Fruit fly (Drosophila melanogaster) whole organism, embryonic: ENCODE data around the gene Cow.

Source experiments
- CG10209 ChIP-seq: fragments of 200-800 bp; sonication (Bioruptor generic); optimal IDR thresholded peaks from 3 replicates; lab custom pipeline; 2017; ENCODE audit warnings: missing biosample characterization, mild to moderate bottlenecking, missing genetic modification characterization, missing genetic modification reagents
- CG10654 ChIP-seq: fragments of 200-800 bp; sonication (Bioruptor generic); optimal IDR thresholded peaks from 2 replicates; lab custom pipeline; 2016; ENCODE audit warnings: missing biosample characterization, missing genetic modification characterization
- CG12236 ChIP-seq: fragments of 200-800 bp; sonication (Bioruptor generic); optimal IDR thresholded peaks from 2 replicates; lab custom pipeline; 2016; ENCODE audit warnings: missing biosample characterization, missing genetic modification characterization
- CG12391 ChIP-seq: fragments of 200-800 bp; sonication (Bioruptor generic); optimal IDR thresholded peaks from 3 replicates; lab custom pipeline; 2018; ENCODE audit warnings: missing biosample characterization, mild to moderate bottlenecking, missing genetic modification characterization, moderate library complexity
- CG12744 ChIP-seq: fragments of 200-800 bp; sonication (Bioruptor generic); optimal IDR thresholded peaks from 2 replicates; lab custom pipeline; 2016; ENCODE audit warnings: missing biosample characterization, missing genetic modification characterization
- CG13775 ChIP-seq: fragments of 200-800 bp; sonication (Bioruptor generic); optimal IDR thresholded peaks from 3 replicates; lab custom pipeline; 2017; ENCODE audit warnings: missing biosample characterization, mild to moderate bottlenecking, missing genetic modification characterization
- CG14860 ChIP-seq: fragments of 200-800 bp; sonication (Bioruptor generic); IDR thresholded peaks from 3 replicates; pipeline ENCODE4 v1.3.6; 2022; ENCODE audit warnings: missing biosample characterization, missing genetic modification characterization; ENCODE audit not compliant: partially characterized antibody
- CG15514 ChIP-seq: fragments of 200-800 bp; sonication (Bioruptor generic); optimal IDR thresholded peaks from 3 replicates; lab custom pipeline; 2017; ENCODE audit warnings: missing biosample characterization, missing genetic modification characterization, mild to moderate bottlenecking, moderate library complexity, missing genetic modification reagents
- CG17359 ChIP-seq: fragments of 200-800 bp; sonication (Bioruptor generic); optimal IDR thresholded peaks from 3 replicates; lab custom pipeline; 2018; ENCODE audit warnings: missing biosample characterization, mild to moderate bottlenecking, missing genetic modification characterization, moderate library complexity
- CG18262 ChIP-seq: fragments of 200-800 bp; optimal IDR thresholded peaks from 3 replicates; lab custom pipeline; 2019; ENCODE audit warnings: missing biosample characterization, mild to moderate bottlenecking, missing genetic modification characterization, moderate library complexity
- CG2120 ChIP-seq: fragments of 200-800 bp; sonication (Bioruptor generic); optimal IDR thresholded peaks from 3 replicates; lab custom pipeline; 2016; ENCODE audit warnings: missing biosample characterization, missing genetic modification characterization
- CG2202 ChIP-seq: fragments of 200-800 bp; sonication (Bioruptor generic); optimal IDR thresholded peaks from 2 replicates; lab custom pipeline; 2018; ENCODE audit warnings: missing biosample characterization, mild to moderate bottlenecking, missing genetic modification characterization
- CG30020 ChIP-seq: fragments of 200-800 bp; optimal IDR thresholded peaks from 2 replicates; lab custom pipeline; 2019; ENCODE audit warnings: missing biosample characterization, mild to moderate bottlenecking, missing genetic modification characterization, moderate library complexity
- CG3065 ChIP-seq: fragments of 200-800 bp; sonication (Bioruptor generic); optimal IDR thresholded peaks from 2 replicates; lab custom pipeline; 2016; ENCODE audit warnings: missing biosample characterization, missing genetic modification characterization
- CG32772 ChIP-seq: fragments of 200-800 bp; sonication (Bioruptor generic); IDR thresholded peaks from 2 replicates; pipeline ENCODE4 v1.3.6; 2022; ENCODE audit warnings: missing biosample characterization, missing genetic modification characterization
- CG33557 ChIP-seq: fragments of 200-800 bp; sonication (Bioruptor generic); optimal IDR thresholded peaks from 2 replicates; lab custom pipeline; 2019; ENCODE audit warnings: missing biosample characterization, mild to moderate bottlenecking, missing genetic modification characterization, moderate library complexity
- CG8290 ChIP-seq, 3 experiments: fragments of 200-800 bp; sonication (Bioruptor generic); optimal IDR thresholded peaks; 2 replicates each; lab custom pipeline; 2016 to 2019; ENCODE audit warnings: missing biosample characterization in 3 of 3, missing genetic modification characterization in 3 of 3, mild to moderate bottlenecking in 2 of 3, moderate library complexity in 1 of 3
- CG8924 ChIP-seq: fragments of 200-800 bp; optimal IDR thresholded peaks from 3 replicates; lab custom pipeline; 2019; ENCODE audit warnings: missing biosample characterization, mild to moderate bottlenecking, missing genetic modification characterization, moderate library complexity
- CTCF ChIP-seq: fragments of 200-800 bp; sonication (Bioruptor generic); optimal IDR thresholded peaks from 2 replicates; lab custom pipeline; 2017; ENCODE audit warnings: missing biosample characterization, mild to moderate bottlenecking, missing genetic modification characterization, moderate library complexity
- D19B ChIP-seq: fragments of 200-800 bp; sonication (Bioruptor generic); optimal IDR thresholded peaks from 2 replicates; lab custom pipeline; 2017; ENCODE audit warnings: missing biosample characterization, mild to moderate bottlenecking, missing genetic modification characterization
- Dad ChIP-seq: fragments of 200-800 bp; sonication (Bioruptor generic); optimal IDR thresholded peaks from 3 replicates; lab custom pipeline; 2016; ENCODE audit warnings: missing biosample characterization, missing genetic modification characterization
- Dfd ChIP-seq, 2 experiments: fragments of >200 bp; optimal IDR thresholded peaks; 2 replicates each; lab custom pipeline; 2017; ENCODE audit warnings: missing biosample characterization in 2 of 2, missing genetic modification characterization in 2 of 2
- Ets65A ChIP-seq: fragments of 200-800 bp; sonication (Bioruptor generic); peaks from one replicate; lab custom pipeline; 2016; ENCODE audit warnings: missing biosample characterization, missing genetic modification characterization
- Ets97D ChIP-seq: fragments of 200-800 bp; sonication (Bioruptor generic); optimal IDR thresholded peaks from 3 replicates; lab custom pipeline; 2016; ENCODE audit warnings: missing biosample characterization, missing genetic modification characterization
- HmgD ChIP-seq: fragments of 200-800 bp; sonication (Bioruptor generic); optimal IDR thresholded peaks from 3 replicates; lab custom pipeline; 2016; ENCODE audit warnings: missing biosample characterization, missing genetic modification characterization
- MBD-R2 ChIP-seq: fragments of 200-800 bp; sonication (Bioruptor generic); IDR thresholded peaks from 2 replicates; pipeline ENCODE4 v1.3.6; 2022; ENCODE audit warnings: missing biosample characterization, missing genetic modification characterization
- MTF-1 ChIP-seq: fragments of 200-800 bp; sonication (Bioruptor generic); optimal IDR thresholded peaks from 2 replicates; lab custom pipeline; 2018; ENCODE audit warnings: missing biosample characterization, mild to moderate bottlenecking, missing genetic modification characterization, borderline replicate concordance
- Med ChIP-seq: fragments of 200-800 bp; sonication (Bioruptor generic); peaks from one replicate; lab custom pipeline; 2016; ENCODE audit warnings: missing biosample characterization, missing genetic modification characterization, mild to moderate bottlenecking, inconsistent platforms, moderate library complexity
- Spps ChIP-seq: fragments of 200-800 bp; sonication (Bioruptor generic); optimal IDR thresholded peaks from 2 replicates; lab custom pipeline; 2018; ENCODE audit warnings: missing biosample characterization, mild to moderate bottlenecking, missing genetic modification characterization
- ara ChIP-seq: fragments of 200-800 bp; sonication (Bioruptor generic); IDR thresholded peaks from 2 replicates; pipeline ENCODE4 v1.3.6; 2022; ENCODE audit warnings: missing biosample characterization, missing genetic modification characterization
- croc ChIP-seq: fragments of 200-800 bp; sonication (Bioruptor generic); conservative IDR thresholded peaks from 3 replicates; pipeline ENCODE4 v1.3.6; 2022; ENCODE audit warnings: missing biosample characterization, missing genetic modification characterization
- dysf ChIP-seq: fragments of 200-800 bp; sonication (Bioruptor generic); IDR thresholded peaks from 3 replicates; pipeline ENCODE4 v1.3.6; 2022; ENCODE audit warnings: missing biosample characterization, missing genetic modification characterization
- fd3F ChIP-seq: fragments of 200-800 bp; sonication (Bioruptor generic); optimal IDR thresholded peaks from 2 replicates; lab custom pipeline; 2018; ENCODE audit warnings: missing biosample characterization, mild to moderate bottlenecking, missing genetic modification characterization, moderate library complexity
- fd96Cb ChIP-seq: fragments of 200-800 bp; sonication (Bioruptor generic); optimal IDR thresholded peaks from 2 replicates; lab custom pipeline; 2018; ENCODE audit warnings: missing biosample characterization, mild to moderate bottlenecking, missing genetic modification characterization, moderate library complexity
- gcm2 ChIP-seq: fragments of 200-800 bp; sonication (Bioruptor generic); optimal IDR thresholded peaks from 2 replicates; lab custom pipeline; 2016; ENCODE audit warnings: missing biosample characterization, missing genetic modification characterization
- gem ChIP-seq: fragments of 200-800 bp; sonication (Bioruptor generic); optimal IDR thresholded peaks from 2 replicates; lab custom pipeline; 2019; ENCODE audit warnings: missing biosample characterization, mild to moderate bottlenecking, missing genetic modification characterization, moderate library complexity
- grn ChIP-seq: fragments of 200-800 bp; sonication (Bioruptor generic); optimal IDR thresholded peaks from 3 replicates; lab custom pipeline; 2017; ENCODE audit warnings: missing biosample characterization, missing genetic modification characterization
- odd ChIP-seq: fragments of 200-800 bp; sonication (Bioruptor generic); optimal IDR thresholded peaks from 2 replicates; lab custom pipeline; 2017; ENCODE audit warnings: missing biosample characterization, mild to moderate bottlenecking, missing genetic modification characterization
- prd ChIP-seq, 3 experiments: fragments of >200 bp in 2 of 3; fragments of 200-800 bp in 1 of 3; sonication (Bioruptor generic) in 1 of 3; optimal IDR thresholded peaks in 2 of 3; IDR thresholded peaks in 1 of 3; 2 replicates in 2 of 3; 3 replicates in 1 of 3; pipeline versions ENCODE4 v1.3.6 to Lab custom; 2017 to 2022; ENCODE audit warnings: missing biosample characterization in 1 of 3, missing genetic modification characterization in 1 of 3
- psq ChIP-seq: fragments of 200-800 bp; sonication (Bioruptor generic); optimal IDR thresholded peaks from 2 replicates; lab custom pipeline; 2017; ENCODE audit warnings: missing biosample characterization, missing genetic modification characterization
- row ChIP-seq: fragments of 200-800 bp; sonication (Bioruptor generic); IDR thresholded peaks from 3 replicates; pipeline ENCODE4 v1.3.6; 2022; ENCODE audit warnings: missing biosample characterization, missing genetic modification characterization
- sens ChIP-seq: fragments of 200-800 bp; sonication (Bioruptor generic); peaks from one replicate; lab custom pipeline; 2016; ENCODE audit warnings: missing biosample characterization, missing genetic modification characterization
- sqz ChIP-seq: fragments of 200-800 bp; sonication (Bioruptor generic); optimal IDR thresholded peaks from 3 replicates; lab custom pipeline; 2018; ENCODE audit warnings: missing biosample characterization, mild to moderate bottlenecking, missing genetic modification characterization
- tll ChIP-seq, 2 experiments: fragments of 200-800 bp in 1 of 2; fragments of >200 bp in 1 of 2; sonication (Bioruptor generic) in 1 of 2; optimal IDR thresholded peaks; 2 replicates each; lab custom pipeline; 2017 to 2019; ENCODE audit warnings: missing biosample characterization in 2 of 2, missing genetic modification characterization in 2 of 2, mild to moderate bottlenecking in 1 of 2, moderate library complexity in 1 of 2
- zfh1 ChIP-seq: fragments of 200-800 bp; sonication (Bioruptor generic); IDR thresholded peaks from 3 replicates; pipeline ENCODE4 v1.3.6; 2022; ENCODE audit warnings: missing biosample characterization, missing genetic modification characterization

Gene Cow

DNA sequence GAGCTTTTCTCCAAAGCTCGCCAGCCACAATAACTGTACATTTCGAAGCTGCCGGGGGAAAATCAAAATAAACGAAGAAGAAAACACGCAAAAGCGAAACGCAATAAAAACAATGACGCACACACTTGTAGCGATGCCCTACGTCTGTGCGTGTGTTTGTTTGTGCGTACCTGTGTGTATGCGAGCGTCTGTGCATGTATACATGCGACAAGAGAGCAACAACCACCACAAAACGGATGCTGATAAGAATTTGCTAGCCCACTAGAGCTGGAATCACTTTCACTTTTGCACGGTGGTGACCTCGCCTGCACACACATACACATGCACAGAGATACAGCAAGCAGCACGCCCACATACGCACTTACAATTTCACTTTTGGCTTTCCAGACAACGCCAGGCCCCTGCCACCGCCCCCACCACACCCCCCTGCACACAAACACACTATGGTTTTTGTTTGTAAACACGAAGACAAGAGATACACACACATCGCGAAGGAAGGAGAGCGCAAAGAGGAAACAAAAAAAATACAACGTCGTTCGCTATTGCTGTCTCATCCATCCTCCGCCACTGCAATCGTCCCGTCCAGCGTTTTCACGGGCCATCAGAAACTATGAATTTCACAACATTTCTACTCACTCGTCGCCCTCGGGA, 44.5 kb upstream of the Cow start (continued):
- no peak for TF ChIP-seq CG30020 (tag; lab: Kevin White, UChicago)
- TF ChIP-seq CG10654 (GFP tag; lab: Kevin White, UChicago): no peak
- peak; percentile 14 for TF ChIP-seq CG15514 (GFP tag; lab: Kevin White, UChicago)
- no peak for TF ChIP-seq CG14860 (GFP tag; lab: Robert Waterston, UW)
- no peak for TF ChIP-seq MTF-1 (GFP tag; lab: Kevin White, UChicago)
- no peak for TF ChIP-seq CG13775 (GFP tag; lab: Kevin White, UChicago)
- no peak for TF ChIP-seq CG12744 (GFP tag; lab: Kevin White, UChicago)
- peak; percentile 9 for TF ChIP-seq sqz (GFP tag; lab: Kevin White, UChicago)
- peak; percentile 98 for TF ChIP-seq psq (GFP tag; lab: Kevin White, UChicago)
- peak; percentile 12 for TF ChIP-seq Ets97D

DNA sequence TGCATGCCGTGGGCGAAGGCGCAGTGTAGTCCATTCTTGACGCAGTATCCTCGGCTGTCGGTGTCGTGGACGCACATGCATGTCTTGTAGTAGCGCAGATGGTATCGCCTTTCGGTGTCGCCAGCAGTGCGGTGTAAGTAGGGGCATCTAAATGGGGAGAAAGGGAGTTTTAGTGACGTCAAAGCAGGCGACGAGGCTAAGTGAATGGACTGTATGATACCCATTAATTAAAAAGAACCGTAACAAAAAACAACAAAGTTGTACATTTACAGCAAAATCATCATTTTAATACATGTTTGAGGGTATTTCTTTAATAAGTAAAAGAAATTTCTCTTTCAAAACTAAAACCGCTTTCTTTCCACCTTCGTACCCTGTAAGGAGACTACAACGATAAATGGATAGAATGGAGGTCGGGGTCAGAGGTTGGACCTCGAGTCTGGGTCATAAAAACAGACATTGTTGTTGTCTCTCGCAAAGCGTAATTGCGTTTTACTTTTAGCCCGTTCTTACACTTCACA, 43.9 kb upstream of the Cow start:
- TF ChIP-seq dysf (GFP tag; lab: Robert Waterston, UW): 0 out of 3 replicates have a peak, but pooled peaks have one; percentile 18
- TF ChIP-seq Med (GFP tag; lab: Kevin White, UChicago): peak; percentile 58
- no peak for TF ChIP-seq CG12236
- no peak for TF ChIP-seq grn (GFP tag; lab: Kevin White, UChicago)
- no peak for TF ChIP-seq CG3065 (GFP tag; lab: Kevin White, UChicago)
- TF ChIP-seq gem (tag; lab: Kevin White, UChicago): peak; percentile 3
- peak; percentile 58 for TF ChIP-seq sens (GFP tag; lab: Kevin White, UChicago)
- TF ChIP-seq Ets65A: peak; percentile 48
- TF ChIP-seq Dfd (GFP tag; optimal IDR thresholded peaks at IDR 0.05; lab: Kevin White, UChicago): no peak
- TF ChIP-seq D19B (GFP tag; lab: Kevin White, UChicago): peak; percentile 90
- TF ChIP-seq CG2120 (GFP tag; lab: Kevin White, UChicago): peak; percentile 50
- peak; percentile 43; the same call in 1 of the 3 replicates for TF ChIP-seq row (GFP tag; lab: Robert Waterston, UW)

DNA sequence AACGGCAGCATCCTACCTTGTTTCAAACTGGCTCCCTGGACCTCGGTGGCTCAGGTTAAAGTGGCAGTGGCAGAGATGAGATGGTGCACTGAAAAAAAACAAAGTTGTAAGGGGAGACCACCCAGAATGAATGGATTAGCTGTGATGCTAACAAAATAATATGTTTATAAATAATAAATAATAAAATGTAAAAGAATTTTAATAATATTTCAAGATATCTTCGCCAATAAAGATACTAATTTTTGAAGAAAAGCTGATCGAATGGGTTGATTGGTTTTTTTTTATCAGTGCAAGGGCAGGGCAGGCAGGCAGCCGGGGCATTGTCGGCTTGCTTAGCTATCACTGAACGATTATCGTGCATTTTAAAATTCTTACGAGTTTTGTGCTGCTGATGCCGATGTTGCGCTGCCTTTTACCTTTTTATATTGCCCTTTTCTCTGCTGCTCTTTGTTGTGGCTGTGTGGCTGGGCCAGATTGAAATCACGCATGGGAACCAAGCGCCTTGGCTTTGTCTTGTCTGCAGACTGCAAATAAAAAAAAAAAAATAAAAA, 36.6 kb upstream of the Cow start:
- TF ChIP-seq CTCF (GFP tag; lab: Kevin White, UChicago) (no peak), CG17359 (tag; lab: Kevin White, UChicago) (peak; percentile 8), CG8290 (GFP tag; optimal IDR thresholded peaks at IDR 0.05; lab: Kevin White, UChicago) (peak; percentile 15), CG8290 (tag; optimal IDR thresholded peaks at IDR 0.05; lab: Kevin White, UChicago) (no peak), CG10209 (GFP tag; lab: Kevin White, UChicago) (peak; percentile 28), Spps (tag; lab: Kevin White, UChicago) (peak; percentile 35), HmgD (GFP tag; lab: Kevin White, UChicago) (no peak), ara (peak; percentile 50; the same call in 1 of the 2 replicates), croc (GFP tag; lab: Robert Waterston, UW) (peak; percentile 34; the same call in 1 of the 3 replicates), fd3F (GFP tag; lab: Kevin White, UChicago) (no peak), gem (tag; lab: Kevin White, UChicago) (peak; percentile 64), odd (GFP tag; lab: Kevin White, UChicago) (peak; percentile 31), CG33557 (GFP tag; lab: Kevin White, UChicago) (peak; percentile 62), sens (GFP tag; lab: Kevin White, UChicago) (peak; percentile 63), CG8924 (tag; lab: Kevin White, UChicago) (peak; percentile 46), zfh1 (GFP tag; lab: Robert Waterston, UW) (0 out of 3 replicates have a peak, but pooled peaks have one; percentile 8), MBD-R2 (GFP tag; lab: Robert Waterston, UW) (no peak), prd (optimal IDR thresholded peaks at IDR 0.05; lab: Kevin White, UChicago) (no peak), prd (GFP tag; IDR thresholded peaks at IDR 0.05; lab: Robert Waterston, UW) (peak; percentile 55; the same call in 2 of the 3 replicates), CG2202 (tag; lab: Kevin White, UChicago) (peak; percentile 8), fd96Cb (tag; lab: Kevin White, UChicago) (peak; percentile 33), CG32772 (0 out of 2 replicates have a peak, but pooled peaks have one; percentile 4), tll (GFP tag; optimal IDR thresholded peaks at IDR 0.05; lab: Kevin White, UChicago) (peak in 1 of 2 experiments; percentile 11), gcm2 (no peak), CG18262 (tag; lab: Kevin White, UChicago) (peak; percentile 73), CG12391 (tag; lab: Kevin White, UChicago) (peak; percentile 63), Dad (GFP tag; lab: Kevin White, UChicago) (no peak)
